Worm (Caenorhabditis elegans): ENCODE data around the gene T28F3.5.

T28F3.5 gene

ce11 chrIV:17333542-17334281, 39.1 kb downstream of the T28F3.5 start, which contains the start of gene C49C3.15:
C49C3.15 (plus strand) TSS chrIV:17334231.
- peak; percentile 16 for TF ChIP-seq nhr-71 (tag; optimal IDR thresholded peaks at IDR 0.05)
- no peak for TF ChIP-seq tbx-2 (tag; optimal IDR thresholded peaks at IDR 0.05)
- TF ChIP-seq unc-30 (tag; optimal IDR thresholded peaks at IDR 0.05) = no peak
- TF ChIP-seq mep-1 (tag; optimal IDR thresholded peaks at IDR 0.05) = peak; percentile 48
- no peak for TF ChIP-seq skn-1 (tag; optimal IDR thresholded peaks at IDR 0.05)
- TF ChIP-seq ceh-88 (GFP tag; IDR thresholded peaks at IDR 0.05) = no peak
- no peak for TF ChIP-seq nhr-47 (tag; optimal IDR thresholded peaks at IDR 0.05)
- no peak for TF ChIP-seq swsn-7 (tag; optimal IDR thresholded peaks at IDR 0.05)
- TF ChIP-seq Y116A8C.19 (tag; optimal IDR thresholded peaks at IDR 0.05; ENCODE audit: borderline replicate concordance) = no peak
- TF ChIP-seq nhr-28 (tag; optimal IDR thresholded peaks at IDR 0.05) = no peak
- no peak for TF ChIP-seq nhr-20 (tag; optimal IDR thresholded peaks at IDR 0.05)
- TF ChIP-seq isw-1 (GFP tag; IDR thresholded peaks at IDR 0.05) = no peak
- TF ChIP-seq mdl-1 (tag; optimal IDR thresholded peaks at IDR 0.05) = peak in 1 of 2 experiments; percentile 22
- no peak for TF ChIP-seq ceh-82 (tag; optimal IDR thresholded peaks at IDR 0.05)
- no peak for TF ChIP-seq ets-5 (GFP tag; IDR thresholded peaks at IDR 0.05)
- TF ChIP-seq rnt-1 (tag; optimal IDR thresholded peaks at IDR 0.05) = peak; percentile 14
- peak in 1 of 2 experiments; percentile 47 for TF ChIP-seq lsy-2 (tag; optimal IDR thresholded peaks at IDR 0.05)
- TF ChIP-seq nhr-77 (tag; optimal IDR thresholded peaks at IDR 0.05) = no peak
- TF ChIP-seq fkh-10 (GFP tag; optimal IDR thresholded peaks at IDR 0.05) = no peak
- no peak for TF ChIP-seq unc-86 (tag; optimal IDR thresholded peaks at IDR 0.05)
- peak in 1 of 3 experiments; percentile 21 for TF ChIP-seq dpl-1 (GFP tag; optimal IDR thresholded peaks at IDR 0.05)
- no peak for TF ChIP-seq nhr-76 (tag; optimal IDR thresholded peaks at IDR 0.05)
- peak; percentile 30 for TF ChIP-seq snu-23 (GFP tag; optimal IDR thresholded peaks at IDR 0.05)
- TF ChIP-seq fos-1 (tag; optimal IDR thresholded peaks at IDR 0.05) = no peak
- TF ChIP-seq efl-1 (optimal IDR thresholded peaks at IDR 0.05) = peak; percentile 15 to 42
- TF ChIP-seq efl-1 (GFP tag; optimal IDR thresholded peaks at IDR 0.05 in 1 of 2) = peak; percentile 12 to 86
- TF ChIP-seq lin-14 (GFP tag; optimal IDR thresholded peaks at IDR 0.05) = peak; percentile 63
- no peak for TF ChIP-seq F16B12.6 (tag; optimal IDR thresholded peaks at IDR 0.05)
- TF ChIP-seq lin-35 (GFP tag; optimal IDR thresholded peaks at IDR 0.05) = peak in 1 of 2 experiments; percentile 51
- no peak for TF ChIP-seq elt-3 (tag; optimal IDR thresholded peaks at IDR 0.05)
- no peak for TF ChIP-seq irx-1 (tag; optimal IDR thresholded peaks at IDR 0.05)
- TF ChIP-seq lin-39 (tag; optimal IDR thresholded peaks at IDR 0.05) = no peak
- no peak for TF ChIP-seq mef-2 (tag; optimal IDR thresholded peaks at IDR 0.05)

ce11 chrIV:17335031-17335430, 40.4 kb downstream of the T28F3.5 start, which contains the start of gene C49C3.8:
C49C3.8 (plus strand) TSS chrIV:17335203.
- TF ChIP-seq lin-15B (tag; optimal IDR thresholded peaks at IDR 0.05) (no peak), snpc-4 (tag; optimal IDR thresholded peaks at IDR 0.05) (no peak), nhr-20 (tag; optimal IDR thresholded peaks at IDR 0.05) (no peak), hlh-17 (GFP tag; optimal IDR thresholded peaks at IDR 0.05; ENCODE audit: borderline replicate concordance) (no peak), efl-3 (GFP tag; optimal IDR thresholded peaks at IDR 0.05) (no peak), mab-9 (GFP tag; IDR thresholded peaks at IDR 0.05) (no peak), nhr-84 (tag; optimal IDR thresholded peaks at IDR 0.05) (no peak), ama-1 (optimal IDR thresholded peaks at IDR 0.05) (no peak), sox-4 (tag; optimal IDR thresholded peaks at IDR 0.05) (no peak), mep-1 (tag; optimal IDR thresholded peaks at IDR 0.05) (peak; percentile 29), hpl-2 (GFP tag; optimal IDR thresholded peaks at IDR 0.05) (no peak), pqm-1 (tag; optimal IDR thresholded peaks at IDR 0.05) (no peak), blmp-1 (tag; optimal IDR thresholded peaks at IDR 0.05) (peak; percentile 38), C16A3.4 (tag; optimal IDR thresholded peaks at IDR 0.05) (no peak), ces-1 (GFP tag; optimal IDR thresholded peaks at IDR 0.05) (no peak), vab-15 (tag; optimal IDR thresholded peaks at IDR 0.05) (no peak), lsy-2 (tag; optimal IDR thresholded peaks at IDR 0.05) (peak in 1 of 2 experiments; percentile 26), nhr-77 (tag; optimal IDR thresholded peaks at IDR 0.05) (no peak), dpl-1 (GFP tag; optimal IDR thresholded peaks at IDR 0.05) (peak in 1 of 3 experiments; percentile 19), unc-98 (GFP tag; IDR thresholded peaks at IDR 0.05) (no peak), dsc-1 (tag; optimal IDR thresholded peaks at IDR 0.05) (no peak), nhr-12 (tag; optimal IDR thresholded peaks at IDR 0.05) (no peak), ceh-88 (GFP tag; IDR thresholded peaks at IDR 0.05) (no peak), lin-14 (GFP tag; optimal IDR thresholded peaks at IDR 0.05) (peak; percentile 60), isw-1 (GFP tag; IDR thresholded peaks at IDR 0.05) (no peak), nhr-28 (tag; optimal IDR thresholded peaks at IDR 0.05) (no peak), jun-1 (tag; optimal IDR thresholded peaks at IDR 0.05) (no peak), ceh-63 (GFP tag; optimal IDR thresholded peaks at IDR 0.05) (no peak), nhr-47 (tag; optimal IDR thresholded peaks at IDR 0.05) (no peak)
